Fruit fly (Drosophila melanogaster) whole organism, prepupa: ENCODE results near the gene CG12535.

Experiments used
- Blimp-1 ChIP-seq: fragments of 200-800 bp; sonication (Bioruptor generic); optimal IDR thresholded peaks from 3 replicates; lab custom pipeline; 2017; ENCODE audit warnings: missing biosample characterization, missing genetic modification characterization, mild to moderate bottlenecking, moderate library complexity, missing genetic modification reagents
- CG10631 ChIP-seq: fragments of 200-800 bp; sonication (Bioruptor generic); optimal IDR thresholded peaks from 2 replicates; lab custom pipeline; 2016; ENCODE audit warnings: missing biosample characterization, missing genetic modification characterization
- CG10669 ChIP-seq: fragments of 200-800 bp; sonication (Bioruptor generic); optimal IDR thresholded peaks from 3 replicates; lab custom pipeline; 2018; ENCODE audit warnings: missing biosample characterization, mild to moderate bottlenecking, missing genetic modification characterization, moderate library complexity
- CG11902 ChIP-seq: fragments of 200-800 bp; sonication (Bioruptor generic); optimal IDR thresholded peaks from 3 replicates; lab custom pipeline; 2016; ENCODE audit warnings: missing biosample characterization, missing genetic modification characterization
- CG15336 ChIP-seq: fragments of 200-800 bp; sonication (Bioruptor generic); IDR thresholded peaks from 2 replicates; pipeline ENCODE4 v1.3.6; 2022; ENCODE audit warnings: missing biosample characterization, missing genetic modification characterization
- CG16779 ChIP-seq: fragments of 200-800 bp; sonication (Bioruptor generic); optimal IDR thresholded peaks from 3 replicates; lab custom pipeline; 2017; ENCODE audit warnings: missing biosample characterization, mild to moderate bottlenecking, missing genetic modification characterization
- CG31627 ChIP-seq: fragments of 200-800 bp; sonication (Bioruptor generic); optimal IDR thresholded peaks from 3 replicates; lab custom pipeline; 2016; ENCODE audit warnings: missing biosample characterization, missing genetic modification characterization
- CG32006 ChIP-seq: fragments of 200-800 bp; sonication (Bioruptor generic); optimal IDR thresholded peaks from 3 replicates; lab custom pipeline; 2017; ENCODE audit warnings: missing biosample characterization, mild to moderate bottlenecking, missing genetic modification characterization
- CG6163 ChIP-seq: fragments of 200-800 bp; sonication (Bioruptor generic); IDR thresholded peaks from 3 replicates; pipeline ENCODE4 v1.3.6; 2022; ENCODE audit warnings: missing biosample characterization, missing genetic modification characterization
- CG6276 ChIP-seq: fragments of 200-800 bp; sonication (Bioruptor generic); optimal IDR thresholded peaks from 2 replicates; lab custom pipeline; 2017; ENCODE audit warnings: missing biosample characterization, mild to moderate bottlenecking, missing genetic modification characterization
- CG6808 ChIP-seq: fragments of 200-800 bp; sonication (Bioruptor generic); optimal IDR thresholded peaks from 3 replicates; lab custom pipeline; 2017; ENCODE audit warnings: missing biosample characterization, missing genetic modification characterization, mild to moderate bottlenecking, moderate library complexity, missing genetic modification reagents
- CG6854 ChIP-seq: fragments of 200-800 bp; sonication (Bioruptor generic); optimal IDR thresholded peaks from 2 replicates; lab custom pipeline; 2017; ENCODE audit warnings: missing biosample characterization, mild to moderate bottlenecking, missing genetic modification characterization
- CG7368 ChIP-seq: fragments of 200-800 bp; sonication (Bioruptor generic); optimal IDR thresholded peaks from 3 replicates; lab custom pipeline; 2016; ENCODE audit warnings: missing biosample characterization, missing genetic modification characterization
- CG8119 ChIP-seq: fragments of 200-800 bp; sonication (Bioruptor generic); IDR thresholded peaks from 3 replicates; pipeline ENCODE4 v1.3.6; 2022; ENCODE audit warnings: missing biosample characterization, missing genetic modification characterization
- CG8319 ChIP-seq: fragments of 200-800 bp; sonication (Bioruptor generic); optimal IDR thresholded peaks from 3 replicates; lab custom pipeline; 2016; ENCODE audit warnings: missing biosample characterization, missing genetic modification characterization
- CG8632 ChIP-seq: fragments of 200-800 bp; sonication (Bioruptor generic); optimal IDR thresholded peaks from 3 replicates; lab custom pipeline; 2016; ENCODE audit warnings: missing biosample characterization, missing genetic modification characterization
- Eip75B ChIP-seq: fragments of 200-800 bp; sonication (Bioruptor generic); optimal IDR thresholded peaks from 3 replicates; lab custom pipeline; 2016; ENCODE audit warnings: missing biosample characterization, missing genetic modification characterization
- Eip93F ChIP-seq: fragments of 200-800 bp; sonication (Bioruptor generic); optimal IDR thresholded peaks from 2 replicates; lab custom pipeline; 2016; ENCODE audit warnings: missing biosample characterization, mild to moderate bottlenecking, missing genetic modification characterization
- Ets96B ChIP-seq: fragments of 200-800 bp; optimal IDR thresholded peaks from 2 replicates; lab custom pipeline; 2019; ENCODE audit warnings: missing biosample characterization, mild to moderate bottlenecking, missing genetic modification characterization, moderate library complexity
- Hr38 ChIP-seq: sonication (Bioruptor generic); optimal IDR thresholded peaks from 2 replicates; lab custom pipeline; 2016; ENCODE audit warnings: missing biosample characterization, missing genetic modification characterization
- Hr4 ChIP-seq: fragments of 200-800 bp; sonication (Bioruptor generic); optimal IDR thresholded peaks from 3 replicates; lab custom pipeline; 2016; ENCODE audit warnings: missing biosample characterization, missing genetic modification characterization
- Met ChIP-seq: fragments of 200-800 bp; sonication (Bioruptor generic); optimal IDR thresholded peaks from 3 replicates; lab custom pipeline; 2016; ENCODE audit warnings: missing biosample characterization, missing genetic modification characterization
- Smox ChIP-seq: fragments of 200-800 bp; sonication (Bioruptor generic); optimal IDR thresholded peaks from 3 replicates; lab custom pipeline; 2016; ENCODE audit warnings: missing biosample characterization, missing genetic modification characterization
- Sox102F ChIP-seq: fragments of 200-800 bp; sonication (Bioruptor generic); optimal IDR thresholded peaks from 2 replicates; lab custom pipeline; 2016; ENCODE audit warnings: missing biosample characterization, mild to moderate bottlenecking, missing genetic modification characterization
- Sox15 ChIP-seq: fragments of 200-800 bp; sonication (Bioruptor generic); optimal IDR thresholded peaks from 3 replicates; lab custom pipeline; 2016; ENCODE audit warnings: missing biosample characterization, missing genetic modification characterization
- achi ChIP-seq: fragments of 200-800 bp; sonication (Bioruptor generic); optimal IDR thresholded peaks from 3 replicates; lab custom pipeline; 2016; ENCODE audit warnings: missing biosample characterization, missing genetic modification characterization
- acj6 ChIP-seq: fragments of 200-800 bp; sonication (Bioruptor generic); optimal IDR thresholded peaks from 3 replicates; lab custom pipeline; 2016; ENCODE audit warnings: missing biosample characterization, missing genetic modification characterization
- cyc ChIP-seq: fragments of 200-800 bp; sonication (Bioruptor generic); optimal IDR thresholded peaks from 3 replicates; lab custom pipeline; 2016; ENCODE audit warnings: missing biosample characterization, missing genetic modification characterization
- dac ChIP-seq: fragments of 200-800 bp; sonication (Bioruptor generic); optimal IDR thresholded peaks from 2 replicates; lab custom pipeline; 2017; ENCODE audit warnings: missing biosample characterization, mild to moderate bottlenecking, missing genetic modification characterization
- dsx ChIP-seq: fragments of 200-800 bp; optimal IDR thresholded peaks from 3 replicates; lab custom pipeline; 2019; ENCODE audit warnings: missing biosample characterization, mild to moderate bottlenecking, missing genetic modification characterization, moderate library complexity; ENCODE audit not compliant: poor library complexity, severe bottlenecking
- eg ChIP-seq: fragments of 200-800 bp; sonication (Bioruptor generic); IDR thresholded peaks from 3 replicates; pipeline ENCODE4 v1.3.6; 2022; ENCODE audit warnings: missing biosample characterization, missing genetic modification characterization
- esn ChIP-seq: fragments of 200-800 bp; sonication (Bioruptor generic); optimal IDR thresholded peaks from 2 replicates; lab custom pipeline; 2016; ENCODE audit warnings: missing biosample characterization, mild to moderate bottlenecking, missing genetic modification characterization, moderate library complexity
- fd85E ChIP-seq: fragments of 200-800 bp; sonication (Bioruptor generic); optimal IDR thresholded peaks from 3 replicates; lab custom pipeline; 2016; ENCODE audit warnings: missing biosample characterization, missing genetic modification characterization
- fkh ChIP-seq: fragments of 200-800 bp; sonication (Bioruptor generic); optimal IDR thresholded peaks from 3 replicates; lab custom pipeline; 2017; ENCODE audit warnings: missing biosample characterization, mild to moderate bottlenecking, missing genetic modification characterization, moderate library complexity
- lz ChIP-seq: fragments of 200-800 bp; sonication (Bioruptor generic); optimal IDR thresholded peaks from 3 replicates; lab custom pipeline; 2016; ENCODE audit warnings: missing biosample characterization, missing genetic modification characterization
- net ChIP-seq: fragments of 200-800 bp; sonication (Bioruptor generic); optimal IDR thresholded peaks from 3 replicates; lab custom pipeline; 2016; ENCODE audit warnings: missing biosample characterization, missing genetic modification characterization
- pdm3 ChIP-seq: fragments of 200-800 bp; sonication (Bioruptor generic); optimal IDR thresholded peaks from 3 replicates; lab custom pipeline; 2016; ENCODE audit warnings: missing biosample characterization, missing genetic modification characterization
- salr ChIP-seq, 2 experiments: fragments of 200-800 bp; sonication (Bioruptor generic); optimal IDR thresholded peaks; 3 replicates each; lab custom pipeline; 2016 to 2018; ENCODE audit warnings: missing biosample characterization in 2 of 2, missing genetic modification characterization in 2 of 2, mild to moderate bottlenecking in 1 of 2
- spab ChIP-seq: fragments of 200-800 bp; sonication (Bioruptor generic); optimal IDR thresholded peaks from 2 replicates; lab custom pipeline; 2017; ENCODE audit warnings: missing biosample characterization, mild to moderate bottlenecking, missing genetic modification characterization, missing genetic modification reagents
- ss ChIP-seq, 2 experiments: fragments of 200-800 bp; sonication (Bioruptor generic); optimal IDR thresholded peaks; 2 replicates in 1 of 2; 3 replicates in 1 of 2; lab custom pipeline; 2017 to 2018; ENCODE audit warnings: mild to moderate bottlenecking in 2 of 2, missing biosample characterization in 2 of 2, missing genetic modification characterization in 2 of 2, moderate library complexity in 1 of 2
- svp ChIP-seq: fragments of 200-800 bp; sonication (Bioruptor generic); peaks from one replicate; lab custom pipeline; 2016; ENCODE audit warnings: missing biosample characterization, missing genetic modification characterization
- topi ChIP-seq: fragments of 200-800 bp; sonication (Bioruptor generic); optimal IDR thresholded peaks from 3 replicates; lab custom pipeline; 2016; ENCODE audit warnings: missing biosample characterization, missing genetic modification characterization
- vri ChIP-seq: fragments of 200-800 bp; sonication (Bioruptor generic); optimal IDR thresholded peaks from 3 replicates; lab custom pipeline; 2016; ENCODE audit warnings: missing biosample characterization, mild to moderate bottlenecking, missing genetic modification characterization

CG12535 gene

DNA sequence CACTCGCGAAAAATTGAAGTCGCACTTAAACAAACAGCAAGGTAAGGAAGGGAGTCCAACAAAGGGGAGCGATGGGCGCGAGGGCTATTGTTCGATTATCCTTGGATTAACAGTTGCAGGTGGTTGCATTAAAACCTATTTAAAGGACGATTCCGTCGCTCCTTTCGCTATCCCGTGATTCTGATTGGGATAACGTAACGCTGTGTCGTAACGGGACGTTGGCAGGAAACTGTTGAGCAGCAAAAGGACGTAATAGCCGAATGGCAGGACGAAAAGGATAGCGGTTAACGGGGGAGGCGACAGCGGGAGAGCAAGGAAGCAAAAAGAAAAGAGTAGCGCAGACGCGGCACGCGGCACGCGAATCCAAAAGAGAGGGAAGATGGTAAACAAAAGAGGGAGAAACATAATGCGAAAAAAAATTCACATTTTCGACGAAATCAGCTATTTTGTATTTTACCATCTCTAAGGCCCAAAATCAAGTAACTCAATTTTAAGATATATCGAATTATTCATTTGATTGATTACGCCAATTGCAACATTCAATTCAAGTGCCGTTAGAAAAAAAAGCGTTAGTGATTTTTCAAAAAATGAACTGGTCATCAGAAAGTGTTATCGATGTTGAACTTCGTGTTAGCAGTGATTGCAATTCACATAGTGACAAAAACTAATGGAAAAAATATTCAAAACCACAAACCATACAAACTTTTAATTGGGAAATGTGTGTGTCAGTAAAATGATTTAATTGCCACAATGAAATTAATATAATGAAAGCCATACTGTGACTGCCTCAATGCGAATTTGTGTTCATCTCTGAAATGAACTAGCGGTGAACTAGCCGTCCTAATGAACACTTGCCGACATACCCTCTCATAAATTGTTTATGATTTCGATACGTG lies 33.6 kb upstream of the CG12535 start, which contains the start of the genes CG10804 and CG10802 (continued):
- TF ChIP-seq CG8319 (peak; percentile 59), CG11902 (GFP tag; lab: Kevin White, UChicago) (peak; percentile 57), cyc (GFP tag; lab: Kevin White, UChicago) (peak; percentile 79), eg (GFP tag; lab: Robert Waterston, UW) (peak; percentile 91), fd85E (no peak), Hr4 (GFP tag; lab: Kevin White, UChicago) (peak; percentile 74), CG6276 (GFP tag; lab: Kevin White, UChicago) (no peak), Eip75B (no peak), CG6808 (GFP tag; lab: Kevin White, UChicago) (no peak), esn (GFP tag; lab: Kevin White, UChicago) (peak; percentile 77), CG8632 (GFP tag; lab: Kevin White, UChicago) (peak; percentile 20), CG8119 (GFP tag; lab: Robert Waterston, UW) (0 out of 3 replicates have a peak, but pooled peaks have one; percentile 33), dsx (no peak), pdm3 (GFP tag; lab: Kevin White, UChicago) (peak; percentile 80), CG31627 (GFP tag; lab: Kevin White, UChicago) (peak; percentile 86), CG6163 (GFP tag; lab: Robert Waterston, UW) (peak; percentile 74), achi (GFP tag; lab: Kevin White, UChicago) (peak; percentile 50), Met (peak; percentile 75), Blimp-1 (GFP tag; lab: Kevin White, UChicago) (no peak), CG10669 (GFP tag; lab: Kevin White, UChicago) (no peak), Ets96B (tag; lab: Kevin White, UChicago) (peak; percentile 50), topi (GFP tag; lab: Kevin White, UChicago) (peak; percentile 76), Sox102F (GFP tag; lab: Kevin White, UChicago) (no peak), CG16779 (tag; lab: Kevin White, UChicago) (no peak), net (GFP tag; lab: Kevin White, UChicago) (no peak)

DNA sequence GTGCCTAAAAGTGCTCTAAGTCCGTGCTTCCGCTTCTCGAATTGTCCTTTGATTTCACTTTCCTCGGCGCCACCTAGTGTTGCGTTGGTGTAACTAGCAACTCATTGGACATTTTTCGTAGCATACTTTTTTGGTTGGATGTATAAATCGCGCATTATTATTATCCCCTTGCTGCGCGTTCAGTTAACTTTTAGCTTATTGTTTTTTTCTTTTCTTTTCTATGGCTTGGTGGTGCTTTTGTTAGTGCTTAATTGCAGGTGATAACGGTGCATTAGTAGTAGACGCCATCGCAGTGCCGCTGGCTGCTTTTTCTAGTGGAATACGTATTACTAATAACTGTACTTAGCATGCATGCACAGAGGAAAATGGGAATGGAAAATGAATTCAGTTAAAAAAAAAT lies 32.3 kb upstream of the CG12535 start:
- no peak for TF ChIP-seq CG15336 (GFP tag; lab: Robert Waterston, UW)
- peak; percentile 46; the same call in 1 of the 3 replicates for TF ChIP-seq eg (GFP tag; lab: Robert Waterston, UW)

DNA sequence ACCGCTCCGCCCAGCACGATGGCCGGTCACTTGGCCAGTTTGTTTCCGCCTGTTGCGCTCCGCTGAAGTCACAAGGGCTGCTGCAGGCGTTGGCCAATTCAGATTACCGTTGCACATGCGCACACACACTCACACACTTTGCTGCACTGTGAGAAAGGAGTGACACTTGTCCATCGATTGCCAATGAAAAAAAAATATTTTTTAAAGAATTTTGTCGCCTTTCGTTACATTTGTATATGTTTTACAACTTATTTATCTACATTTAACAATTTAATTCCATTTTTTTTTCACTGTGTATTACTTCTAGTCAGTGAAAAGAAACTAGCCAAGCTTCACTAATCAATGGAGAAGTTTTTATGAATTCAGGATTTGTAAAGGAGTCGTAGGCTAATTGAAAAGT lies 27.3 kb upstream of the CG12535 start:
- peak; percentile 82 for TF ChIP-seq achi (GFP tag; lab: Kevin White, UChicago)
- peak; percentile 81 for TF ChIP-seq acj6 (GFP tag; lab: Kevin White, UChicago)
- TF ChIP-seq Eip75B, result peak; percentile 77
- peak; percentile 68 for TF ChIP-seq CG8632 (GFP tag; lab: Kevin White, UChicago)
- TF ChIP-seq Ets96B (tag; lab: Kevin White, UChicago), result peak; percentile 61
- peak; percentile 75 for TF ChIP-seq CG10631 (GFP tag; lab: Kevin White, UChicago)
- TF ChIP-seq lz, result peak; percentile 79
- peak; percentile 78 for TF ChIP-seq CG8119 (GFP tag; lab: Robert Waterston, UW)
- peak; percentile 23 to 65 for TF ChIP-seq ss (GFP tag; optimal IDR thresholded peaks at IDR 0.05; lab: Kevin White, UChicago)
- no peak for TF ChIP-seq fkh (GFP tag; lab: Kevin White, UChicago)
- TF ChIP-seq Smox (GFP tag; lab: Kevin White, UChicago), result peak; percentile 77
- peak; percentile 50 for TF ChIP-seq Sox15
- TF ChIP-seq CG10669 (GFP tag; lab: Kevin White, UChicago), result peak; percentile 66
- TF ChIP-seq dac (GFP tag; lab: Kevin White, UChicago), result peak; percentile 63
- TF ChIP-seq CG16779 (tag; lab: Kevin White, UChicago), result peak; percentile 6
- peak; percentile 58 for TF ChIP-seq CG7368 (GFP tag; lab: Kevin White, UChicago)
- TF ChIP-seq vri (GFP tag; lab: Kevin White, UChicago), result peak; percentile 31
- TF ChIP-seq svp (GFP tag; lab: Kevin White, UChicago), result peak; percentile 91
- peak; percentile 23 to 70 for TF ChIP-seq salr (GFP tag; optimal IDR thresholded peaks at IDR 0.05; lab: Kevin White, UChicago)
- no peak for TF ChIP-seq Eip93F
- peak; percentile 59 for TF ChIP-seq spab (GFP tag; lab: Kevin White, UChicago)
- no peak for TF ChIP-seq Hr38 (GFP tag; lab: Kevin White, UChicago)
- TF ChIP-seq fd85E, result no peak
- TF ChIP-seq dsx, result peak; percentile 50
- peak; percentile 40 for TF ChIP-seq CG11902 (GFP tag; lab: Kevin White, UChicago)
- peak; percentile 85 for TF ChIP-seq CG32006 (GFP tag; lab: Kevin White, UChicago)
- peak; percentile 82 for TF ChIP-seq topi (GFP tag; lab: Kevin White, UChicago)
- peak; percentile 83 for TF ChIP-seq Hr4 (GFP tag; lab: Kevin White, UChicago)
- peak; percentile 53 for TF ChIP-seq CG6808 (GFP tag; lab: Kevin White, UChicago)
- TF ChIP-seq CG6854 (GFP tag; lab: Kevin White, UChicago), result no peak
- TF ChIP-seq Blimp-1 (GFP tag; lab: Kevin White, UChicago), result peak; percentile 41
